Worm (Caenorhabditis elegans) whole organism, late embryonic: ENCODE data around the gene srxa-10.

ENCODE experiments used
- F13H6.1 ChIP-seq: sonication (generic microtip); optimal IDR thresholded peaks from 2 replicates; lab custom pipeline; 2016; ENCODE audit warnings: missing genetic modification characterization, missing compliant biosample characterization
- K09A11.1 ChIP-seq: sonication (generic microtip); optimal IDR thresholded peaks from 2 replicates; lab custom pipeline; 2017; ENCODE audit warnings: antibody characterized with exemption, mild to moderate bottlenecking, missing genetic modification characterization, missing compliant biosample characterization; ENCODE audit not compliant: insufficient read depth
- T23F11.4 ChIP-seq: fragments of 200-800 bp; sonication (Bioruptor generic); optimal IDR thresholded peaks from 2 replicates; lab custom pipeline; 2018; ENCODE audit warnings: mild to moderate bottlenecking, missing genetic modification characterization, missing compliant biosample characterization
- ama-1 ChIP-seq: fragments of 150-350 bp; optimal IDR thresholded peaks from 2 replicates; lab custom pipeline; 2014
- ceh-19 ChIP-seq: fragments of 200-800 bp; sonication (Bioruptor generic); optimal IDR thresholded peaks from 2 replicates; lab custom pipeline; 2018; ENCODE audit warnings: mild to moderate bottlenecking, missing genetic modification characterization, missing compliant biosample characterization
- ceh-2 ChIP-seq: sonication (generic microtip); optimal IDR thresholded peaks from 2 replicates; lab custom pipeline; 2016; ENCODE audit warnings: missing genotype, missing genetic modification characterization, missing compliant biosample characterization
- ceh-22 ChIP-seq: sonication (generic microtip); optimal IDR thresholded peaks from 2 replicates; lab custom pipeline; 2017; ENCODE audit warnings: missing biosample characterization, missing genetic modification characterization
- ceh-24 ChIP-seq: sonication (generic microtip); optimal IDR thresholded peaks from 2 replicates; lab custom pipeline; 2016; ENCODE audit warnings: mild to moderate bottlenecking, missing genetic modification characterization, missing compliant biosample characterization
- ceh-30 ChIP-seq: fragments of 150-350 bp; optimal IDR thresholded peaks from 2 replicates; lab custom pipeline; 2014; ENCODE audit warnings: missing biosample characterization, missing genetic modification characterization
- ceh-31 ChIP-seq: sonication (generic microtip); optimal IDR thresholded peaks from 2 replicates; lab custom pipeline; 2016; ENCODE audit warnings: missing genetic modification characterization, missing compliant biosample characterization
- ceh-45 ChIP-seq: fragments of 200-800 bp; sonication (Bioruptor generic); IDR thresholded peaks from 2 replicates; pipeline ENCODE4 v1.3.6; 2022; ENCODE audit warnings: missing genetic modification reagents, missing genetic modification characterization, missing compliant biosample characterization
- ceh-48 ChIP-seq: sonication (generic microtip); optimal IDR thresholded peaks from 2 replicates; lab custom pipeline; 2016; ENCODE audit warnings: missing genetic modification characterization, inconsistent platforms, missing compliant biosample characterization
- ceh-6 ChIP-seq: fragments of 200-800 bp; sonication (Bioruptor generic); optimal IDR thresholded peaks from 2 replicates; lab custom pipeline; 2018; ENCODE audit warnings: mild to moderate bottlenecking, missing genetic modification characterization, missing compliant biosample characterization
- dmd-4 ChIP-seq: sonication (generic microtip); optimal IDR thresholded peaks from 2 replicates; lab custom pipeline; 2016; ENCODE audit warnings: borderline replicate concordance, missing genetic modification characterization, missing compliant biosample characterization
- elt-4 ChIP-seq: sonication (generic microtip); optimal IDR thresholded peaks from 2 replicates; lab custom pipeline; 2016; ENCODE audit warnings: missing genetic modification characterization, missing compliant biosample characterization
- ets-4 ChIP-seq: sonication (generic microtip); optimal IDR thresholded peaks from 2 replicates; lab custom pipeline; 2016; ENCODE audit warnings: missing genetic modification characterization, missing compliant biosample characterization
- eyg-1 ChIP-seq: sonication (generic microtip); optimal IDR thresholded peaks from 2 replicates; lab custom pipeline; 2016; ENCODE audit warnings: missing genotype, missing genetic modification characterization, missing compliant biosample characterization
- fax-1 ChIP-seq: sonication (generic microtip); optimal IDR thresholded peaks from 2 replicates; lab custom pipeline; 2016; ENCODE audit warnings: missing genotype, missing genetic modification characterization, missing compliant biosample characterization
- gmeb-2 ChIP-seq: sonication (generic microtip); optimal IDR thresholded peaks from 2 replicates; lab custom pipeline; 2016; ENCODE audit warnings: missing genetic modification characterization, inconsistent platforms, missing compliant biosample characterization
- hlh-15 ChIP-seq: sonication (generic microtip); optimal IDR thresholded peaks from 2 replicates; lab custom pipeline; 2016; ENCODE audit warnings: missing genetic modification characterization, missing compliant biosample characterization
- hlh-6 ChIP-seq: sonication (generic microtip); optimal IDR thresholded peaks from 2 replicates; lab custom pipeline; 2016; ENCODE audit warnings: missing genotype, missing genetic modification characterization, missing compliant biosample characterization
- hlh-8 ChIP-seq: sonication (generic microtip); optimal IDR thresholded peaks from 2 replicates; lab custom pipeline; 2016; ENCODE audit warnings: missing genotype, missing genetic modification characterization, missing compliant biosample characterization
- madf-2 ChIP-seq: sonication (generic microtip); optimal IDR thresholded peaks from 2 replicates; lab custom pipeline; 2017; ENCODE audit warnings: missing genetic modification characterization, missing compliant biosample characterization
- nfya-1 ChIP-seq: sonication (generic microtip); optimal IDR thresholded peaks from 2 replicates; lab custom pipeline; 2017; ENCODE audit warnings: missing genetic modification characterization, mild to moderate bottlenecking, missing compliant biosample characterization, antibody characterized with exemption, moderate library complexity
- nhr-11 ChIP-seq: fragments of 150-350 bp; optimal IDR thresholded peaks from 2 replicates; lab custom pipeline; 2014; ENCODE audit warnings: missing biosample characterization, missing genetic modification characterization
- npax-4 ChIP-seq: sonication (generic microtip); optimal IDR thresholded peaks from 2 replicates; lab custom pipeline; 2016; ENCODE audit warnings: missing genetic modification characterization, missing compliant biosample characterization
- odd-2 ChIP-seq: sonication (generic microtip); optimal IDR thresholded peaks from 2 replicates; lab custom pipeline; 2017; ENCODE audit warnings: antibody characterized with exemption, mild to moderate bottlenecking, missing genetic modification characterization, missing compliant biosample characterization
- pat-9 ChIP-seq: fragments of 200-800 bp; sonication (Bioruptor generic); optimal IDR thresholded peaks from 2 replicates; lab custom pipeline; 2018; ENCODE audit warnings: mild to moderate bottlenecking, missing genetic modification characterization, moderate library complexity, missing compliant biosample characterization
- pqm-1 ChIP-seq: sonication (generic microtip); optimal IDR thresholded peaks from 2 replicates; lab custom pipeline; 2016; ENCODE audit warnings: missing genetic modification characterization, missing compliant biosample characterization
- pros-1 ChIP-seq: fragments of 150-350 bp; optimal IDR thresholded peaks from 2 replicates; lab custom pipeline; 2014; ENCODE audit warnings: missing biosample characterization, missing genetic modification reagents, missing genetic modification characterization
- ref-2 ChIP-seq: sonication (generic microtip); optimal IDR thresholded peaks from 2 replicates; lab custom pipeline; 2016; ENCODE audit warnings: missing genetic modification characterization, missing compliant biosample characterization
- rnt-1 ChIP-seq: sonication (generic microtip); optimal IDR thresholded peaks from 2 replicates; lab custom pipeline; 2016; ENCODE audit warnings: missing genetic modification characterization, missing compliant biosample characterization
- sox-2 ChIP-seq: fragments of 200-800 bp; sonication (Bioruptor generic); IDR thresholded peaks from 2 replicates; pipeline ENCODE4 v1.3.6; 2022; ENCODE audit warnings: missing genetic modification reagents, missing genetic modification characterization, missing compliant biosample characterization
- sox-4 ChIP-seq: sonication (generic microtip); optimal IDR thresholded peaks from 2 replicates; lab custom pipeline; 2017; ENCODE audit warnings: mild to moderate bottlenecking, missing genetic modification characterization, inconsistent platforms, missing compliant biosample characterization
- syd-9 ChIP-seq: sonication (generic microtip); optimal IDR thresholded peaks from 2 replicates; lab custom pipeline; 2016; ENCODE audit warnings: mild to moderate bottlenecking, missing genetic modification characterization, moderate library complexity, missing compliant biosample characterization
- unc-3 ChIP-seq, 2 experiments: fragments of 200-800 bp in 1 of 2; sonication (Bioruptor generic) in 1 of 2; sonication (generic microtip) in 1 of 2; conservative IDR thresholded peaks in 1 of 2; optimal IDR thresholded peaks in 1 of 2; 2 replicates each; pipeline versions ENCODE4 v1.3.6 to Lab custom; 2016 to 2022; ENCODE audit warnings: missing compliant biosample characterization in 2 of 2, missing genetic modification characterization in 2 of 2, missing genetic modification reagents in 1 of 2
- unc-42 ChIP-seq: sonication (generic microtip); optimal IDR thresholded peaks from 2 replicates; lab custom pipeline; 2016; ENCODE audit warnings: missing genotype, missing genetic modification characterization, missing compliant biosample characterization
- zip-5 ChIP-seq: sonication (generic microtip); optimal IDR thresholded peaks from 2 replicates; lab custom pipeline; 2016; ENCODE audit warnings: missing genetic modification characterization, missing compliant biosample characterization
- ztf-16 ChIP-seq: sonication (generic microtip); optimal IDR thresholded peaks from 2 replicates; lab custom pipeline; 2017; ENCODE audit warnings: missing genetic modification characterization, missing compliant biosample characterization

Gene srxa-10

DNA sequence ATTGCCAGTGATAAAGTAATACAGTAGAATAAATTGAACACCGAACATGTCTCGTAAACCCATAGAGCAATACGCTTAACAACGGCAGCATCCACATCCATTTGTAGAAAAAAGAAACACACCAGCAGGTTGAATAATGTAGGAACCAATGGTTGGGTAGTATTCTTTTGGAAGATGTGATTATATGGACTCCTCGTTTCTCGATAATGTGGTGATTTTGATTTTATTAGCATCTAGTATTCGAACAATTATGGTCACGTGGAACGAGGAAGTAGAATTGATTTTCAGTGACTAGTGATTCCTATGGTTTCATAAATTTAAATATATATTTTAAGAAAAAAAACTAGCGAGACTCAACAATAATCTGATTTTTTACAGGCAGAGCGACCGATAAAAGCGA, at the start of gene srxa-10:
Gene srxa-10, minus strand, starts transcription at position 101 of the 400 bp plus-strand sequence.
- TF ChIP-seq syd-9 = no peak
- no peak for TF ChIP-seq T23F11.4 (GFP tag; lab: Kevin White, UChicago)
- TF ChIP-seq rnt-1 (tag; lab: Kevin White, UChicago) = no peak
- TF ChIP-seq ztf-16 (tag; lab: Kevin White, UChicago) = no peak
- no peak for TF ChIP-seq ceh-31 (tag; lab: Kevin White, UChicago)
- TF ChIP-seq elt-4 (tag; lab: Kevin White, UChicago) = no peak
- TF ChIP-seq ceh-24 (tag; lab: Kevin White, UChicago) = no peak
- TF ChIP-seq ceh-30 = no peak
- no peak for TF ChIP-seq ceh-19 (GFP tag; lab: Kevin White, UChicago)
- no peak for TF ChIP-seq sox-2
- TF ChIP-seq unc-42 = no peak
- TF ChIP-seq unc-3 (GFP tag; conservative IDR thresholded peaks at IDR 0.05; lab: Robert Waterston, UW) = no peak
- TF ChIP-seq unc-3 (tag; optimal IDR thresholded peaks at IDR 0.05; lab: Kevin White, UChicago) = no peak
- TF ChIP-seq ama-1 = no peak
- no peak for TF ChIP-seq hlh-6
- TF ChIP-seq ref-2 (tag; lab: Kevin White, UChicago) = no peak
- TF ChIP-seq fax-1 (tag; lab: Kevin White, UChicago) = no peak
- TF ChIP-seq ceh-2 = no peak
- no peak for TF ChIP-seq ets-4

- no peak for TF ChIP-seq sox-2
- no peak for TF ChIP-seq fax-1 (tag; lab: Kevin White, UChicago)
- no peak for TF ChIP-seq dmd-4
- no peak for TF ChIP-seq zip-5 (tag; lab: Kevin White, UChicago)
- TF ChIP-seq hlh-8 = no peak
- TF ChIP-seq npax-4 = no peak
- TF ChIP-seq ceh-45 (GFP tag; lab: Robert Waterston, UW) = no peak
- no peak for TF ChIP-seq ceh-30
- no peak for TF ChIP-seq pqm-1 (tag; lab: Kevin White, UChicago)
- no peak for TF ChIP-seq unc-42
- no peak for TF ChIP-seq K09A11.1 (tag; lab: Kevin White, UChicago)
- TF ChIP-seq odd-2 (tag; lab: Kevin White, UChicago) = no peak
- no peak for TF ChIP-seq F13H6.1
- TF ChIP-seq pros-1 = no peak
- TF ChIP-seq hlh-15 (tag; lab: Kevin White, UChicago) = no peak
- TF ChIP-seq ets-4 = no peak
- TF ChIP-seq unc-3 (GFP tag; conservative IDR thresholded peaks at IDR 0.05; lab: Robert Waterston, UW) = no peak
- no peak for TF ChIP-seq unc-3 (tag; optimal IDR thresholded peaks at IDR 0.05; lab: Kevin White, UChicago)
- no peak for TF ChIP-seq nfya-1 (tag; lab: Kevin White, UChicago)
These were observed 49.7 kb upstream of the srxa-10 start, which contains the start of gene K11H3.2 for ce11 chrIII:9846093-9846492. K11H3.2 (plus strand) TSS chrIII:9846393.

DNA sequence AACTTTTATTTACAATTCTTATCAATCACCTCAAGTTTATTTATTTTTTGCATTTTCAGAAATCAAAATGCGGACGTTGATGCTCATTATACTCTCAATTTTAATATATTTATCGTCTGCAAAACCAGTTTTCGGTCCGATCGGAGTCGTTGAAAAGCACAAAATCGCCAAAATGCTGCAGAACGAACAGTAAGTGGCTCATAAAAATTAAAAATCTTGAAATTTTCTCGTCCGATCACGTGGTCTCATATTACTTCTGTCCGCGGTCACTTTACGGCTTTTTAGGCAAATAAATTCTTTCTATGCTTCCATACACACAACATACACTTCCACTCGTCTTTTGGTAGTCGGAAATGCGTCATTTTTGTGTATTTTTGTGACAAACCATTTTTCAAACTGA, 47.4 kb upstream of the srxa-10 start, which contains the start of gene K11H3.5:
Gene K11H3.5, plus strand, starts transcription at position 54 of the 400 bp plus-strand sequence.
- no peak for TF ChIP-seq eyg-1
- TF ChIP-seq K09A11.1 (tag; lab: Kevin White, UChicago) = no peak
- no peak for TF ChIP-seq ceh-6 (GFP tag; lab: Kevin White, UChicago)
- no peak for TF ChIP-seq fax-1 (tag; lab: Kevin White, UChicago)
- no peak for TF ChIP-seq odd-2 (tag; lab: Kevin White, UChicago)
- no peak for TF ChIP-seq hlh-8
- no peak for TF ChIP-seq ceh-22
- no peak for TF ChIP-seq syd-9
- no peak for TF ChIP-seq dmd-4
- no peak for TF ChIP-seq nhr-11
- TF ChIP-seq gmeb-2 = no peak
- TF ChIP-seq F13H6.1 = no peak
- no peak for TF ChIP-seq madf-2 (tag; lab: Kevin White, UChicago)

ce11 chrIII:9834888-9835287, 38.5 kb upstream of the srxa-10 start, which contains the start of gene K11H3.8:
K11H3.8 (plus strand) TSS chrIII:9835188.
- TF ChIP-seq ceh-31 (tag; lab: Kevin White, UChicago) (no peak), sox-4 (tag; lab: Kevin White, UChicago) (no peak), ceh-48 (tag; lab: Kevin White, UChicago) (no peak), pat-9 (tag; lab: Kevin White, UChicago) (no peak), nfya-1 (tag; lab: Kevin White, UChicago) (no peak)
